Fruit fly (Drosophila melanogaster) whole organism, pupa: Measurements from ENCODE around the gene Mur29B.

Experiments used
- CG10348 ChIP-seq: fragments of 200-800 bp; sonication (Bioruptor generic); IDR thresholded peaks from 2 replicates; pipeline ENCODE4 v1.3.6; 2022; ENCODE audit warnings: missing biosample characterization, missing genetic modification characterization
- CG12605 ChIP-seq: fragments of 200-800 bp; sonication (Bioruptor generic); IDR thresholded peaks from 2 replicates; pipeline ENCODE4 v1.3.6; 2022; ENCODE audit warnings: missing biosample characterization, missing genetic modification characterization
- CG13204 ChIP-seq: fragments of 200-800 bp; sonication (Bioruptor generic); optimal IDR thresholded peaks from 2 replicates; lab custom pipeline; 2018; ENCODE audit warnings: missing biosample characterization, mild to moderate bottlenecking, missing genetic modification characterization, moderate library complexity
- CG14655 ChIP-seq: fragments of 200-800 bp; sonication (Bioruptor generic); optimal IDR thresholded peaks from 3 replicates; lab custom pipeline; 2017; ENCODE audit warnings: mild to moderate bottlenecking, missing biosample characterization, missing genetic modification reagents, missing genetic modification characterization
- CG15710 ChIP-seq: fragments of 200-800 bp; sonication (Bioruptor generic); optimal IDR thresholded peaks from 2 replicates; lab custom pipeline; 2018; ENCODE audit warnings: missing biosample characterization, mild to moderate bottlenecking, missing genetic modification characterization, moderate library complexity
- CG17806 ChIP-seq: fragments of 200-800 bp; sonication (Bioruptor generic); optimal IDR thresholded peaks from 2 replicates; lab custom pipeline; 2018; ENCODE audit warnings: missing biosample characterization, mild to moderate bottlenecking, missing genetic modification characterization, moderate library complexity
- CG32121 ChIP-seq: fragments of 200-800 bp; sonication (Bioruptor generic); IDR thresholded peaks from 2 replicates; pipeline ENCODE4 v1.3.6; 2022; ENCODE audit warnings: missing biosample characterization, missing genetic modification characterization
- CG34367 ChIP-seq: fragments of 200-800 bp; sonication (Bioruptor generic); optimal IDR thresholded peaks from 2 replicates; lab custom pipeline; 2018; ENCODE audit warnings: missing biosample characterization, mild to moderate bottlenecking, missing genetic modification characterization
- CG4496 ChIP-seq: fragments of 200-800 bp; sonication (Bioruptor generic); IDR thresholded peaks from 3 replicates; pipeline ENCODE4 v1.3.6; 2022; ENCODE audit warnings: missing biosample characterization, missing genetic modification characterization
- CG8159 ChIP-seq: fragments of 200-800 bp; sonication (Bioruptor generic); optimal IDR thresholded peaks from 3 replicates; lab custom pipeline; 2018; ENCODE audit warnings: missing biosample characterization, mild to moderate bottlenecking, missing genetic modification characterization, moderate library complexity
- CG8301 ChIP-seq: fragments of 200-800 bp; sonication (Bioruptor generic); optimal IDR thresholded peaks from 2 replicates; lab custom pipeline; 2018; ENCODE audit warnings: missing biosample characterization, mild to moderate bottlenecking, missing genetic modification characterization
- CG9948 ChIP-seq: fragments of 200-800 bp; sonication (Bioruptor generic); optimal IDR thresholded peaks from 2 replicates; lab custom pipeline; 2018; ENCODE audit warnings: missing biosample characterization, mild to moderate bottlenecking, missing genetic modification characterization, moderate library complexity
- D1 ChIP-seq: fragments of 200-800 bp; sonication (Bioruptor generic); optimal IDR thresholded peaks from 2 replicates; lab custom pipeline; 2018; ENCODE audit warnings: missing biosample characterization, mild to moderate bottlenecking, missing genetic modification characterization, moderate library complexity
- EcR ChIP-seq: fragments of 200-800 bp; sonication (Bioruptor generic); optimal IDR thresholded peaks from 3 replicates; lab custom pipeline; 2019; ENCODE audit warnings: missing biosample characterization, missing genetic modification characterization, mild to moderate bottlenecking, moderate library complexity, missing genetic modification reagents
- Ets98B ChIP-seq: fragments of 200-800 bp; sonication (Bioruptor generic); IDR thresholded peaks from 2 replicates; pipeline ENCODE4 v1.3.6; 2022; ENCODE audit warnings: missing biosample characterization, missing genetic modification characterization
- Pif1A ChIP-seq: fragments of 200-800 bp; sonication (Bioruptor generic); optimal IDR thresholded peaks from 3 replicates; lab custom pipeline; 2016; ENCODE audit warnings: missing biosample characterization, missing genetic modification characterization
- Pif1B ChIP-seq: fragments of 200-800 bp; sonication (Bioruptor generic); optimal IDR thresholded peaks from 3 replicates; lab custom pipeline; 2016; ENCODE audit warnings: missing biosample characterization, missing genetic modification characterization
- Snoo ChIP-seq: fragments of 200-800 bp; sonication (Bioruptor generic); optimal IDR thresholded peaks from 3 replicates; lab custom pipeline; 2017; ENCODE audit warnings: missing biosample characterization, mild to moderate bottlenecking, missing genetic modification characterization, inconsistent platforms
- fd96Ca ChIP-seq: fragments of 200-800 bp; sonication (Bioruptor generic); IDR thresholded peaks from 3 replicates; pipeline ENCODE4 v1.3.6; 2022; ENCODE audit warnings: missing biosample characterization, missing genetic modification characterization
- gl ChIP-seq: fragments of 200-800 bp; sonication (Bioruptor generic); optimal IDR thresholded peaks from 2 replicates; lab custom pipeline; 2018; ENCODE audit warnings: missing biosample characterization, mild to moderate bottlenecking, missing genetic modification characterization
- rn ChIP-seq: fragments of 200-800 bp; sonication (Bioruptor generic); IDR thresholded peaks from 2 replicates; pipeline ENCODE4 v1.3.6; 2022; ENCODE audit warnings: missing biosample characterization, missing genetic modification characterization

Mur29B gene

DNA sequence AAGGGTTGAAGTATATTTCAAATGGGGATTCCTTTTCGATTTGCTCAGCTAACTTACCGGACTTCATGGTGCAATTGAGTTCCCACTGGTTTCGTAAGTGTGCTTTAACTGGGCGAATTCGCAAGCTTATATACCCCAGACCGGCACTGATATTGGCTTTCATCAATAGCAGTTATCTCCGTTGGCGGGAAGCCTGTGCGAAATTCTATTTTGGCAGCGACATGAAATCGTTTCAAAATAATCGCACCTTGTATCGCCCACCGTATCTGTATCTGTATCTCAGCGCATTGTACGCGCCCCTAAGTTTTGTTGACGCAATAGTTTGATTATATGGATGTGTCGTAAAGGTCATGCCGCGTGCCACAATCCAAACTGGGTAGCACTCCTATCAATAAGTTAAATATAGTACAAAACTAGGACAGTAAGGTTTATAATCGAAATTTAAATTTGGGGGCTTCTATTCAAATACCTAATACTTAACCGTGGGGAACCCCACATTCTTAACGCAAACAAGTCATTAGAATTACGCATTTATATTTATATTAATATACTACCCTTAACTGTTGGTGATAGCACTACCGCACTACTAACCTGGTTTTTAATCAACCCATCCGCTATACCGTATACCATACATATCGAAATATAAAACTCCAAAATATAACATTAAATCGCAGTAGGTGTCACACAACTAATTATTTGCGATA, 44.2 kb downstream of the Mur29B start, which contains the start of the genes Peritrophin-15a and CG13385:
Peritrophin-15a (minus strand) TSS at position 101 of the 704 bp plus-strand sequence.
CG13385 (plus strand) TSS at position 654 of the 704 bp plus-strand sequence.
- no peak for TF ChIP-seq CG32121 (GFP tag; lab: Robert Waterston, UW)
- no peak for TF ChIP-seq CG12605 (GFP tag; lab: Robert Waterston, UW)
- TF ChIP-seq CG13204 (GFP tag; lab: Kevin White, UChicago), result no peak
- no peak for TF ChIP-seq D1 (tag; lab: Kevin White, UChicago)
- TF ChIP-seq fd96Ca (GFP tag; lab: Robert Waterston, UW), result no peak
- no peak for TF ChIP-seq CG34367 (tag; lab: Kevin White, UChicago)
- TF ChIP-seq CG9948, result no peak
- TF ChIP-seq CG8301 (tag; lab: Kevin White, UChicago), result no peak
- TF ChIP-seq CG17806, result no peak
- no peak for TF ChIP-seq Snoo (tag; lab: Kevin White, UChicago)
- no peak for TF ChIP-seq gl (tag; lab: Kevin White, UChicago)
- TF ChIP-seq CG4496, result no peak
- no peak for TF ChIP-seq Pif1B (GFP tag; lab: Kevin White, UChicago)
- no peak for TF ChIP-seq CG15710 (tag; lab: Kevin White, UChicago)
- no peak for TF ChIP-seq CG10348 (GFP tag; lab: Robert Waterston, UW)

DNA sequence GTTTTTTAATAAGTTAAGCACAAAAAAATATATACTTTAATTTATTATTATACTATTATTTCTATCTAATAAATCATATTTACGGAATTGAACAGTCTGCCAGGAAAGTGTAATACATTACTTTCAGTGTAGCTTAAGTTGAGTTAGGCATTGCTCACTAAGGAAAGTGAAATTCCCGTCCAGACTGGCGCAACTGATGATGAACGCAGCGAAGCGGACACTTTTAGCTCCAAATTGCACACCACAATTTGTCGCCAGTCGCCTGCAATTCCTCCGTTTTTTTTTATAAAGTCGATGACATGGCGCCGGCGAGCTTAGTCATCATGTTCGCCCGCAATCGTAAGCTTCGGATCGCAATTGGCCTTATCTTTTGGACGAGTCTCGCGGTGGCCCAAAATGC, 46.7 kb downstream of the Mur29B start, which contains the start of gene CG13386:
CG13386 (plus strand) TSS at position 301 of the 400 bp plus-strand sequence.
- TF ChIP-seq CG8159 (no peak), CG15710 (tag; lab: Kevin White, UChicago) (no peak), CG34367 (tag; lab: Kevin White, UChicago) (no peak), Pif1B (GFP tag; lab: Kevin White, UChicago) (no peak), CG12605 (GFP tag; lab: Robert Waterston, UW) (no peak), CG8301 (tag; lab: Kevin White, UChicago) (no peak), CG13204 (GFP tag; lab: Kevin White, UChicago) (no peak), CG17806 (no peak), CG9948 (no peak), gl (tag; lab: Kevin White, UChicago) (no peak), CG4496 (no peak), Ets98B (no peak), EcR (GFP tag; lab: Kevin White, UChicago) (no peak), CG32121 (GFP tag; lab: Robert Waterston, UW) (no peak), Pif1A (GFP tag; lab: Kevin White, UChicago) (no peak), rn (GFP tag; lab: Robert Waterston, UW) (no peak), CG14655 (GFP tag; lab: Kevin White, UChicago) (no peak), D1 (tag; lab: Kevin White, UChicago) (no peak)

DNA sequence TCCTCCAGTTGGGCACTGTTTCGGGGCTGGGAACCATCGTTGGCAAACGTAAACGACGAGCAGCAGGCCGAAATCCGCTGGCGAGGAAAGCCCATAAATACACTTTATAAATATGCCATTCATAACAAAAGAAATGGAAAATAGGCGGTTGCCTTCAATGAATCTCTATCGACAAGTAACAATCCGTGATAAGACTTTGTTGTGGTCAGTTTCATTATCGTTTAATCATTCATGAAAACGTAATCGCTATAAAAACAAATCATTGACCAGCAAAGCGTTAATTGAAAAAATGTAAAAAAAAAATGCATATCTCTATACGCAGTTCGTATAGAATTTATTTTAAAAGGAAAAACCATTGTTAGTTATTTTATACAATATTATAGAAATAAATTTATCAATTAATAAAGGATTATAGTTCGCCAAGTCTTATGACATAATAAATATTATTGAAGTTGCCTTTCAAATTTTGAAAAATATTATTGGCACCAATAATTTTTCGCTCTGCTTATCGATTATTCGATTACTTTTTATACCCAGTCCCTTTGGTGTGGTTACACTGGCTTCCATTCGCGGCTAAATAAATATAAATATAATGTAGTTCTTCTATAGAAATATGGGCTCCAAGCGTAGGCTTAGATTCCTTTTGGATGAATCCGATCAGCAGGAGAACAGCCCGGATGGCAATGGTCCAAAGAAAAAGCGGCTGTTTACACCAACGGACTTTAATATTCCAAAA, 48.0 kb downstream of the Mur29B start, which contains the start of gene CG31898:
CG31898 (plus strand) TSS at position 559 of the 736 bp plus-strand sequence.
- no peak for TF ChIP-seq CG10348 (GFP tag; lab: Robert Waterston, UW)
- no peak for TF ChIP-seq CG12605 (GFP tag; lab: Robert Waterston, UW)
- no peak for TF ChIP-seq CG14655 (GFP tag; lab: Kevin White, UChicago)
- no peak for TF ChIP-seq Pif1B (GFP tag; lab: Kevin White, UChicago)
- no peak for TF ChIP-seq rn (GFP tag; lab: Robert Waterston, UW)
- no peak for TF ChIP-seq CG34367 (tag; lab: Kevin White, UChicago)
- TF ChIP-seq EcR (GFP tag; lab: Kevin White, UChicago), result no peak
- no peak for TF ChIP-seq Snoo (tag; lab: Kevin White, UChicago)
- no peak for TF ChIP-seq CG32121 (GFP tag; lab: Robert Waterston, UW)
- no peak for TF ChIP-seq CG8159
- TF ChIP-seq CG15710 (tag; lab: Kevin White, UChicago), result no peak
- TF ChIP-seq D1 (tag; lab: Kevin White, UChicago), result no peak
- TF ChIP-seq Pif1A (GFP tag; lab: Kevin White, UChicago), result no peak
- TF ChIP-seq CG9948, result no peak

DNA sequence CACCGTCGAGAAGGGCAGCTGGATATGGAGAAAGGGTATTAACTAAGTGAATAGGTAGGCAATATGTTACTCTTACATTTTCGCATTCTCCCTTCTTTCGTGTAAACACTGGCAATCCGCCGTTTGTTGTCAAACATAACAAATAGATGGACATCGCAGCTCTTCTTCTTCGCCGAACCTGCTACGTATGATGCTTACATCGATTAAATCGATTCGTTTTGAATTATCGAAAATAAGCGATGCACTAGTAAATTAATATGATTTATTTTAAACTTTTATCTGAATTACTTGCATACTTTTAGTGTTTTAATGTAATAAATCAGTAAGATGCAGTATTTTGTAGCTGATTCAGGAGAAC, 50.9 kb downstream of the Mur29B start, which contains the start of gene fy:
fy (minus strand) TSS at position 353 of the 358 bp plus-strand sequence.
- TF ChIP-seq CG17806, result no peak
- TF ChIP-seq, all 21 proteins: peak for 0

DNA sequence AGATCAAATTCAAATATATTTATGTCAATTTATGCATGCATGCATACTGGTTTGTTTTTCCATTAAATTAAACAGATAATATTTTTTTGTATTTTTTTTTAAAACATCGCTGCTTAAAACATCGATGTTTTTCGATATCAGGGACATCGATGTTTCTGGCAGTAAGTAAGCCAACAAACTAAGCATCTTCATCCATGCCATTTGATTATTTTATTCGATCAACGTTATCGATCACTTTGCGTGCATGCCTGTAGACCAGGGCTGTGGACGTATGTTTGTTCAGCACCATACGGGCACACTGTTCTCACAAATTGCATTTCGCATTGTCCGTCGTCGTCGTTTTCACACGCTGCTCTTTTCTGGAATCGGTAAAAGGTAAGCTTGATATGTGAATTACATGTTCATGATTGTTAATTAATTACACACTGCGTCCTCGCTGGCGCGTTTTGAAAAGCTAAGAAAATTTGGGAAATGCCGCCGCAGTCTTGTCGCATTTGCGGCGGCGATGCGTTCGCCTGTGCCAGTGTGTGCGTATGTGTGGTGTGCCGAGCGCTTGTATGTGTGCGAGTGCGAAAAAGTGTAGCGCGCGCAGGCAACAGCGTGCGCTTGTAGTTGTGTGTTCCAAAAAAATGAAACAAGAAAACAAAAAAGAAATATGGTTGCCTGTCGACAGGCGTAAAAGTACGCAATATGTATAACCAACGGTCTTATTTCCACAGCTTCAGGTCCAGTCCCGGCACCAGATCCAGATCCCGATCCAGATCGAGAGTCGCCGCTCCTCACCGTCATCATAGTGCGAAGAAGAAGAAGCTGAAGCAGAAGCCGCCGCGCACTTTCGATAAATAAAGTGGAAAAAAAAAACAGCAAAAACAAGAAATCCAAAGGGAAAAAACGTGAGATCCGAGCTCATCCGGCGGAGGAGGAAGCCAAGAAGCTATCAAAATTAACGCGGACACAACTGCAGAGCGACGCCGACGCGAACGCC, 51.6 kb downstream of the Mur29B start, which contains the start of gene emb:
emb (plus strand) TSS at position 288 of the 985 bp plus-strand sequence.
- no peak for TF ChIP-seq Pif1B (GFP tag; lab: Kevin White, UChicago)
- TF ChIP-seq CG12605 (GFP tag; lab: Robert Waterston, UW), result peak; percentile 73; the same call in 1 of the 2 replicates
- TF ChIP-seq rn (GFP tag; lab: Robert Waterston, UW), result peak; percentile 24; the same call in 1 of the 2 replicates
- peak; percentile 39 for TF ChIP-seq CG34367 (tag; lab: Kevin White, UChicago)
- TF ChIP-seq CG4496, result peak; percentile 72
- TF ChIP-seq gl (tag; lab: Kevin White, UChicago), result peak; percentile 74
- TF ChIP-seq D1 (tag; lab: Kevin White, UChicago), result no peak
- peak; percentile 50 for TF ChIP-seq fd96Ca (GFP tag; lab: Robert Waterston, UW)
- TF ChIP-seq EcR (GFP tag; lab: Kevin White, UChicago), result peak; percentile 11
- TF ChIP-seq CG13204 (GFP tag; lab: Kevin White, UChicago), result no peak
- no peak for TF ChIP-seq CG8301 (tag; lab: Kevin White, UChicago)
- 0 out of 2 replicates have a peak, but pooled peaks have one; percentile 36 for TF ChIP-seq Ets98B
- no peak for TF ChIP-seq CG10348 (GFP tag; lab: Robert Waterston, UW)
- TF ChIP-seq CG15710 (tag; lab: Kevin White, UChicago), result peak; percentile 35
- peak; percentile 3 for TF ChIP-seq CG17806
- no peak for TF ChIP-seq CG14655 (GFP tag; lab: Kevin White, UChicago)
- TF ChIP-seq Pif1A (GFP tag; lab: Kevin White, UChicago), result no peak
- TF ChIP-seq CG9948, result peak; percentile 12
- TF ChIP-seq CG8159, result peak; percentile 49
- TF ChIP-seq Snoo (tag; lab: Kevin White, UChicago), result peak; percentile 41
- peak; percentile 49; the same call in 1 of the 2 replicates for TF ChIP-seq CG32121 (GFP tag; lab: Robert Waterston, UW)
